Worm (Caenorhabditis elegans) whole organism, L4/young adult: ENCODE data around the gene F55F10.1.

Experiments used
- dao-5 ChIP-seq: sonication (generic microtip); optimal IDR thresholded peaks from 2 replicates; lab custom pipeline; 2016; ENCODE audit warnings: missing genotype, missing genetic modification characterization, moderate library complexity, missing compliant biosample characterization
- him-1 ChIP-seq: sonication (generic microtip); optimal IDR thresholded peaks from 2 replicates; lab custom pipeline; 2016; ENCODE audit warnings: missing genotype, missing genetic modification reagents, missing genetic modification characterization, missing compliant biosample characterization

- no peak for TF ChIP-seq him-1 (tag; lab: Kevin White, UChicago)
- no peak for TF ChIP-seq dao-5 (tag; lab: Kevin White, UChicago)
Measured at ce11 chrIV:4398890-4399289, 38.3 kb downstream of the F55F10.1 start.
